Worm (Caenorhabditis elegans) whole organism, L4 larva: ENCODE results near the gene Y73B3A.11.
A peak's percentile ranks its signal among the peaks of the same experiment; 100 is the strongest.

Source experiments
- T26A8.4 ChIP-seq: fragments of 200-800 bp; sonication (Bioruptor generic); IDR thresholded peaks from 2 replicates; pipeline ENCODE4 v1.3.6; 2022; ENCODE audit warnings: missing genetic modification characterization, missing compliant biosample characterization
- set-16 ChIP-seq: fragments of 200-800 bp; sonication (Bioruptor generic); IDR thresholded peaks from 2 replicates; pipeline ENCODE4 v1.3.6; 2022; ENCODE audit warnings: missing genetic modification reagents, missing genetic modification characterization, missing compliant biosample characterization

Y73B3A.11 gene

ce11 chrX:196403-196802 is 48.5 kb downstream of the Y73B3A.11 start:
- TF ChIP-seq set-16 (GFP tag; lab: Robert Waterston, UW) (peak; percentile 95), T26A8.4 (GFP tag; lab: Robert Waterston, UW) (no peak)
